Worm (Caenorhabditis elegans) whole organism, L4 larva: ENCODE measurements around the gene srb-13.
A peak's percentile ranks its signal among the peaks of the same experiment; 100 is the strongest.

Experiments used
- F37D6.2 ChIP-seq: sonication (generic microtip); optimal IDR thresholded peaks from 2 replicates; lab custom pipeline; 2016; ENCODE audit warnings: mild to moderate bottlenecking, missing genetic modification characterization, missing compliant biosample characterization
- F44E2.7 ChIP-seq: fragments of 200-800 bp; sonication (Bioruptor generic); IDR thresholded peaks from 2 replicates; pipeline ENCODE4 v2.1.2; 2022; ENCODE audit warnings: missing genetic modification characterization, missing compliant biosample characterization
- T20F7.1 ChIP-seq: fragments of 200-800 bp; sonication (Bioruptor generic); optimal IDR thresholded peaks from 2 replicates; lab custom pipeline; 2018; ENCODE audit warnings: mild to moderate bottlenecking, missing genetic modification characterization, missing compliant biosample characterization
- T26A8.4 ChIP-seq: fragments of 200-800 bp; sonication (Bioruptor generic); IDR thresholded peaks from 2 replicates; pipeline ENCODE4 v1.3.6; 2022; ENCODE audit warnings: missing genetic modification characterization, missing compliant biosample characterization
- Y48G9A.11 ChIP-seq: fragments of 200-800 bp; sonication (Bioruptor generic); IDR thresholded peaks from 2 replicates; pipeline ENCODE4 v1.3.6; 2022; ENCODE audit warnings: missing genetic modification reagents, missing genetic modification characterization, missing compliant biosample characterization
- Y5F2A.4 ChIP-seq: fragments of 200-800 bp; sonication (Bioruptor generic); optimal IDR thresholded peaks from 2 replicates; lab custom pipeline; 2018; ENCODE audit warnings: mild to moderate bottlenecking, missing genetic modification characterization, missing compliant biosample characterization
- aly-2 ChIP-seq: sonication (generic microtip); optimal IDR thresholded peaks from 2 replicates; lab custom pipeline; 2018; ENCODE audit warnings: missing biosample characterization, missing genetic modification characterization
- ama-1 ChIP-seq: fragments of 150-350 bp; optimal IDR thresholded peaks from 2 replicates; lab custom pipeline; 2014; ENCODE audit warnings: inconsistent platforms, mixed read lengths
- ceh-44 ChIP-seq: fragments of 200-800 bp; sonication (Bioruptor generic); IDR thresholded peaks from 2 replicates; pipeline ENCODE4 v1.3.6; 2022; ENCODE audit warnings: missing genetic modification reagents, missing genetic modification characterization, missing compliant biosample characterization
- ceh-82 ChIP-seq: sonication (generic microtip); optimal IDR thresholded peaks from 2 replicates; lab custom pipeline; 2017; ENCODE audit warnings: missing biosample characterization, missing genetic modification characterization
- ctbp-1 ChIP-seq: fragments of 200-800 bp; sonication (Bioruptor generic); IDR thresholded peaks from 2 replicates; pipeline ENCODE4 v1.3.6; 2022; ENCODE audit warnings: missing genetic modification reagents, missing genetic modification characterization, missing compliant biosample characterization
- daf-16 ChIP-seq, 3 experiments: sonication (generic microtip); optimal IDR thresholded peaks; 2 replicates each; lab custom pipeline; 2016 to 2017; ENCODE audit warnings: missing genetic modification characterization in 3 of 3, missing genetic modification reagents in 3 of 3, mild to moderate bottlenecking in 2 of 3, missing compliant biosample characterization in 2 of 3, missing biosample characterization in 1 of 3, moderate library complexity in 1 of 3
- dmd-6 ChIP-seq: fragments of 200-800 bp; sonication (Bioruptor generic); IDR thresholded peaks from 2 replicates; pipeline ENCODE4 v1.3.6; 2022; ENCODE audit warnings: missing genetic modification reagents, missing genetic modification characterization, missing compliant biosample characterization
- dmd-9 ChIP-seq: fragments of 200-800 bp; sonication (Bioruptor generic); IDR thresholded peaks from 2 replicates; pipeline ENCODE4 v1.3.6; 2022; ENCODE audit warnings: missing genetic modification reagents, missing genetic modification characterization, missing compliant biosample characterization
- egl-43 ChIP-seq: fragments of 200-800 bp; sonication (Bioruptor generic); IDR thresholded peaks from 2 replicates; pipeline ENCODE4 v1.3.6; 2022; ENCODE audit warnings: missing genetic modification reagents, missing genetic modification characterization, missing compliant biosample characterization
- fkh-10 ChIP-seq: fragments of 150-350 bp; optimal IDR thresholded peaks from 2 replicates; lab custom pipeline; 2014; ENCODE audit warnings: missing biosample characterization, missing genetic modification reagents, missing genetic modification characterization
- gei-8 ChIP-seq: fragments of 200-800 bp; sonication (Bioruptor generic); optimal IDR thresholded peaks from 2 replicates; lab custom pipeline; 2018; ENCODE audit warnings: mild to moderate bottlenecking, missing genetic modification characterization, missing compliant biosample characterization
- hlh-11 ChIP-seq: fragments of 200-800 bp; sonication (Bioruptor generic); optimal IDR thresholded peaks from 2 replicates; lab custom pipeline; 2018; ENCODE audit warnings: mild to moderate bottlenecking, missing genetic modification characterization, missing compliant biosample characterization
- hlh-30 ChIP-seq: sonication (generic microtip); optimal IDR thresholded peaks from 2 replicates; lab custom pipeline; 2017; ENCODE audit warnings: antibody characterized with exemption, mild to moderate bottlenecking, missing genetic modification characterization, missing compliant biosample characterization; ENCODE audit not compliant: insufficient read depth
- hmg-1.1 ChIP-seq: fragments of 200-800 bp; sonication (Bioruptor generic); IDR thresholded peaks from 2 replicates; pipeline ENCODE4 v1.3.6; 2022; ENCODE audit warnings: missing genetic modification reagents, missing genetic modification characterization, missing compliant biosample characterization
- jun-1 ChIP-seq: fragments of 150-350 bp; optimal IDR thresholded peaks from 2 replicates; lab custom pipeline; 2014; ENCODE audit warnings: missing biosample characterization, missing genetic modification reagents, missing genetic modification characterization
- lin-1 ChIP-seq: fragments of 200-800 bp; sonication (Bioruptor generic); IDR thresholded peaks from 2 replicates; pipeline ENCODE4 v1.3.6; 2022; ENCODE audit warnings: missing genetic modification reagents, missing genetic modification characterization, missing compliant biosample characterization
- madf-5 ChIP-seq, 2 experiments: fragments of 200-800 bp; sonication (Bioruptor generic); IDR thresholded peaks; 2 replicates each; pipeline ENCODE4 v1.3.6; 2022; ENCODE audit warnings: missing compliant biosample characterization in 2 of 2, missing genetic modification characterization in 2 of 2
- mdl-1 ChIP-seq, 2 experiments: fragments of 150-350 bp in 1 of 2; sonication (generic microtip) in 1 of 2; optimal IDR thresholded peaks; 2 replicates each; lab custom pipeline; 2014 to 2017; ENCODE audit warnings: missing biosample characterization in 2 of 2, missing genetic modification characterization in 2 of 2
- mep-1 ChIP-seq: fragments of 150-350 bp; sonication (generic microtip); optimal IDR thresholded peaks from 3 replicates; lab custom pipeline; 2014; ENCODE audit warnings: missing biosample characterization, missing genetic modification characterization
- mes-2 ChIP-seq: sonication (generic microtip); optimal IDR thresholded peaks from 2 replicates; lab custom pipeline; 2016; ENCODE audit warnings: missing genotype, mild to moderate bottlenecking, missing genetic modification characterization, missing compliant biosample characterization; ENCODE audit not compliant: poor library complexity, severe bottlenecking
- mxl-2 ChIP-seq: fragments of 200-800 bp; sonication (Bioruptor generic); conservative IDR thresholded peaks from 2 replicates; pipeline ENCODE4 v1.3.6; 2022; ENCODE audit warnings: missing genetic modification reagents, missing genetic modification characterization, missing compliant biosample characterization
- mxl-3 ChIP-seq: fragments of 200-800 bp; sonication (Bioruptor generic); optimal IDR thresholded peaks from 2 replicates; lab custom pipeline; 2018; ENCODE audit warnings: mild to moderate bottlenecking, missing genetic modification characterization, missing compliant biosample characterization
- nhr-10 ChIP-seq: fragments of 150-350 bp; optimal IDR thresholded peaks from 2 replicates; lab custom pipeline; 2014; ENCODE audit warnings: missing biosample characterization, missing genetic modification characterization
- nhr-102 ChIP-seq: sonication (generic microtip); optimal IDR thresholded peaks from 2 replicates; lab custom pipeline; 2016; ENCODE audit warnings: mild to moderate bottlenecking, missing genetic modification characterization, moderate library complexity, missing compliant biosample characterization
- nhr-11 ChIP-seq: fragments of 150-350 bp; optimal IDR thresholded peaks from 2 replicates; lab custom pipeline; 2014; ENCODE audit warnings: missing biosample characterization, missing genetic modification characterization
- nhr-25 ChIP-seq: sonication (generic microtip); optimal IDR thresholded peaks from 2 replicates; lab custom pipeline; 2017; ENCODE audit warnings: missing genetic modification characterization, mild to moderate bottlenecking, missing compliant biosample characterization, antibody characterized with exemption, moderate library complexity, borderline replicate concordance; ENCODE audit not compliant: insufficient read depth
- nhr-28 ChIP-seq: fragments of 150-350 bp; optimal IDR thresholded peaks from 2 replicates; lab custom pipeline; 2014; ENCODE audit warnings: missing biosample characterization, missing genetic modification characterization
- nhr-48 ChIP-seq: sonication (generic microtip); optimal IDR thresholded peaks from 2 replicates; lab custom pipeline; 2016; ENCODE audit warnings: mild to moderate bottlenecking, missing genetic modification characterization, missing compliant biosample characterization
- nhr-6 ChIP-seq: fragments of 150-350 bp; optimal IDR thresholded peaks from 2 replicates; lab custom pipeline; 2014; ENCODE audit warnings: missing biosample characterization, missing genetic modification characterization
- php-3 ChIP-seq: fragments of 200-800 bp; sonication (Bioruptor generic); IDR thresholded peaks from 2 replicates; pipeline ENCODE4 v1.3.6; 2022; ENCODE audit warnings: missing genetic modification reagents, missing genetic modification characterization, missing compliant biosample characterization
- pqm-1 ChIP-seq: sonication (generic microtip); optimal IDR thresholded peaks from 2 replicates; lab custom pipeline; 2017; ENCODE audit warnings: missing biosample characterization, missing genetic modification characterization
- rbr-2 ChIP-seq: sonication (generic microtip); optimal IDR thresholded peaks from 2 replicates; lab custom pipeline; 2016; ENCODE audit warnings: missing genotype, missing genetic modification characterization, missing compliant biosample characterization
- snpc-4 ChIP-seq: fragments of 150-350 bp; optimal IDR thresholded peaks from 2 replicates; lab custom pipeline; 2014; ENCODE audit warnings: missing biosample characterization, missing genetic modification characterization
- spr-1 ChIP-seq: sonication (generic microtip); optimal IDR thresholded peaks from 2 replicates; lab custom pipeline; 2016; ENCODE audit warnings: mild to moderate bottlenecking, missing genetic modification characterization, missing compliant biosample characterization
- spr-3 ChIP-seq: fragments of 200-800 bp; sonication (Bioruptor generic); optimal IDR thresholded peaks from 2 replicates; lab custom pipeline; 2018; ENCODE audit warnings: mild to moderate bottlenecking, missing genetic modification characterization, missing compliant biosample characterization
- unc-39 ChIP-seq: sonication (generic microtip); optimal IDR thresholded peaks from 2 replicates; lab custom pipeline; 2017; ENCODE audit warnings: missing biosample characterization, missing genetic modification characterization
- unc-62 ChIP-seq, 3 experiments: fragments of 150-350 bp in 1 of 3; sonication (generic microtip); optimal IDR thresholded peaks in 2 of 3; peaks in 1 of 3; 1 replicate in 1 of 3; 2 replicates in 2 of 3; lab custom pipeline; 2014 to 2017; ENCODE audit warnings: missing biosample characterization in 3 of 3, missing genetic modification characterization in 3 of 3, missing genetic modification reagents in 3 of 3, missing genotype in 1 of 3
- zag-1 ChIP-seq: fragments of 150-350 bp; optimal IDR thresholded peaks from 2 replicates; lab custom pipeline; 2014; ENCODE audit warnings: missing biosample characterization, missing genetic modification characterization
- zfp-2 ChIP-seq: sonication (generic microtip); optimal IDR thresholded peaks from 2 replicates; lab custom pipeline; 2016; ENCODE audit warnings: mild to moderate bottlenecking, missing genetic modification characterization, missing compliant biosample characterization
- zip-2 ChIP-seq: fragments of 150-350 bp; optimal IDR thresholded peaks from 2 replicates; lab custom pipeline; 2014; ENCODE audit warnings: missing biosample characterization, missing genetic modification characterization
- ztf-11 ChIP-seq: fragments of 150-350 bp; optimal IDR thresholded peaks from 2 replicates; lab custom pipeline; 2014; ENCODE audit warnings: missing biosample characterization, missing genetic modification characterization
- ztf-7 ChIP-seq: fragments of 150-350 bp; optimal IDR thresholded peaks from 2 replicates; lab custom pipeline; 2014; ENCODE audit warnings: missing biosample characterization, missing genetic modification characterization

srb-13 gene

ce11 chrII:5182451-5182850, 25.0 kb upstream of the srb-13 start (continued):
- TF ChIP-seq T20F7.1 (peak; percentile 65), mxl-3 (GFP tag; lab: Kevin White, UChicago) (peak; percentile 94), nhr-10 (tag; lab: Kevin White, UChicago) (peak; percentile 20), mxl-2 (peak; percentile 57; the same call in 1 of the 2 replicates), pqm-1 (tag; lab: Kevin White, UChicago) (peak; percentile 57), T26A8.4 (peak; percentile 63), egl-43 (GFP tag; lab: Robert Waterston, UW) (peak; percentile 61; the same call in 1 of the 2 replicates), hmg-1.1 (GFP tag; lab: Robert Waterston, UW) (peak; percentile 67), zip-2 (tag; lab: Kevin White, UChicago) (no peak), ctbp-1 (peak; percentile 15; the same call in 1 of the 2 replicates), mes-2 (tag; lab: Kevin White, UChicago) (peak; percentile 15), mep-1 (tag; lab: Kevin White, UChicago) (peak; percentile 65), ceh-82 (tag; lab: Kevin White, UChicago) (no peak), unc-62 (GFP tag; optimal IDR thresholded peaks at IDR 0.05 in 1 of 2; lab: Kevin White, UChicago) (peak in 1 of 2 experiments; percentile 67), unc-62 (tag; optimal IDR thresholded peaks at IDR 0.05; lab: Kevin White, UChicago) (no peak), rbr-2 (tag; lab: Kevin White, UChicago) (peak; percentile 49), ama-1 (lab: Kevin White, UChicago) (peak; percentile 7), ztf-7 (peak; percentile 5), jun-1 (tag; lab: Kevin White, UChicago) (peak; percentile 17)
- TF ChIP-seq, all 104 proteins: peak for 46

ce11 chrII:5181497-5181896, 24.1 kb upstream of the srb-13 start:
- TF ChIP-seq snpc-4 (no peak), zfp-2 (tag; lab: Kevin White, UChicago) (peak; percentile 19), spr-3 (GFP tag; lab: Kevin White, UChicago) (no peak), hlh-11 (tag; lab: Kevin White, UChicago) (peak; percentile 85), nhr-28 (peak; percentile 46), dmd-6 (GFP tag; lab: Robert Waterston, UW) (peak; percentile 64), nhr-25 (tag; lab: Kevin White, UChicago) (peak; percentile 70), zag-1 (tag; lab: Kevin White, UChicago) (no peak), daf-16 (GFP tag; optimal IDR thresholded peaks at IDR 0.05; lab: Kevin White, UChicago) (no peak), daf-16 (tag; optimal IDR thresholded peaks at IDR 0.05; lab: Kevin White, UChicago) (peak; percentile 1), mes-2 (tag; lab: Kevin White, UChicago) (peak; percentile 56), mdl-1 (tag; optimal IDR thresholded peaks at IDR 0.05; lab: Kevin White, UChicago) (peak; percentile 72 to 93), fkh-10 (GFP tag; lab: Kevin White, UChicago) (peak; percentile 55), ztf-11 (tag; lab: Kevin White, UChicago) (no peak), aly-2 (no peak), Y48G9A.11 (no peak), spr-1 (tag; lab: Kevin White, UChicago) (peak; percentile 45), ama-1 (lab: Kevin White, UChicago) (no peak), F37D6.2 (tag; lab: Kevin White, UChicago) (peak; percentile 75), hlh-30 (tag; lab: Kevin White, UChicago) (peak; percentile 94), ceh-44 (GFP tag; lab: Robert Waterston, UW) (0 out of 2 replicates have a peak, but pooled peaks have one; percentile 19), nhr-11 (tag; lab: Kevin White, UChicago) (peak; percentile 75), T26A8.4 (0 out of 2 replicates have a peak, but pooled peaks have one; percentile 27), ztf-7 (no peak), lin-1 (GFP tag; lab: Robert Waterston, UW) (no peak), madf-5 (GFP tag; IDR thresholded peaks at IDR 0.05; lab: Robert Waterston, UW) (no peak), unc-39 (tag; lab: Kevin White, UChicago) (no peak), nhr-48 (peak; percentile 51), zip-2 (tag; lab: Kevin White, UChicago) (no peak), hmg-1.1 (GFP tag; lab: Robert Waterston, UW) (peak; percentile 85), F44E2.7 (no peak), gei-8 (no peak), nhr-102 (tag; lab: Kevin White, UChicago) (no peak), nhr-10 (tag; lab: Kevin White, UChicago) (no peak), rbr-2 (tag; lab: Kevin White, UChicago) (peak; percentile 79), Y5F2A.4 (GFP tag; lab: Kevin White, UChicago) (no peak), nhr-6 (no peak), dmd-9 (no peak), php-3 (GFP tag; lab: Robert Waterston, UW) (no peak)
